Worm (Caenorhabditis elegans): ENCODE results near the gene R74.8.

Gene R74.8

ce11 chrIII:4172210-4172609 lies 33.9 kb upstream of the R74.8 start:
- TF ChIP-seq arid-1 (GFP tag; conservative IDR thresholded peaks at IDR 0.05), result peak; percentile 45; the same call in 1 of the 2 replicates
- TF ChIP-seq lin-1 (GFP tag; IDR thresholded peaks at IDR 0.05), result peak; percentile 39; the same call in 1 of the 2 replicates
- TF ChIP-seq D1046.2 (GFP tag; IDR thresholded peaks at IDR 0.05), result no peak
- TF ChIP-seq ctbp-1 (GFP tag; IDR thresholded peaks at IDR 0.05), result 0 out of 2 replicates have a peak, but pooled peaks have one; percentile 29
- peak; percentile 84 for TF ChIP-seq aly-2 (tag; optimal IDR thresholded peaks at IDR 0.05)
- TF ChIP-seq lin-15B (tag; optimal IDR thresholded peaks at IDR 0.05), result no peak
- peak; percentile 45 for TF ChIP-seq unc-130 (GFP tag; optimal IDR thresholded peaks at IDR 0.05)
- no peak for TF ChIP-seq sdz-12 (GFP tag; optimal IDR thresholded peaks at IDR 0.05)
- 0 out of 2 replicates have a peak, but pooled peaks have one; percentile 6 for TF ChIP-seq lim-7 (GFP tag; IDR thresholded peaks at IDR 0.05)
- TF ChIP-seq nhr-111 (GFP tag; optimal IDR thresholded peaks at IDR 0.05), result no peak
- TF ChIP-seq pha-4 (GFP tag; IDR thresholded peaks at IDR 0.05), result 0 out of 2 replicates have a peak, but pooled peaks have one; percentile 56
- TF ChIP-seq pha-4 (tag; optimal IDR thresholded peaks at IDR 0.05), result no peak
- TF ChIP-seq lin-13 (GFP tag; optimal IDR thresholded peaks at IDR 0.05), result no peak
- 0 out of 2 replicates have a peak, but pooled peaks have one; percentile 63 for TF ChIP-seq Y105C5A.15 (GFP tag; IDR thresholded peaks at IDR 0.05)
- TF ChIP-seq lin-38 (GFP tag; IDR thresholded peaks at IDR 0.05), result peak; percentile 68
- TF ChIP-seq dmd-6 (GFP tag; IDR thresholded peaks at IDR 0.05), result no peak
- peak; percentile 66; the same call in 1 of the 2 replicates for TF ChIP-seq snpc-1.2 (GFP tag; IDR thresholded peaks at IDR 0.05)
- TF ChIP-seq Y5F2A.4 (GFP tag; optimal IDR thresholded peaks at IDR 0.05), result peak; percentile 18
- peak in 1 of 2 experiments; percentile 36 for TF ChIP-seq daf-16 (GFP tag; optimal IDR thresholded peaks at IDR 0.05)
- TF ChIP-seq daf-16 (tag; optimal IDR thresholded peaks at IDR 0.05), result no peak
- TF ChIP-seq nhr-11 (tag; optimal IDR thresholded peaks at IDR 0.05), result no peak
- no peak for TF ChIP-seq php-3 (GFP tag; IDR thresholded peaks at IDR 0.05)
- no peak for TF ChIP-seq lin-29 (GFP tag; IDR thresholded peaks at IDR 0.05)
- no peak for TF ChIP-seq zag-1 (tag; optimal IDR thresholded peaks at IDR 0.05)
- peak; percentile 60 for TF ChIP-seq Y48G9A.11 (GFP tag; IDR thresholded peaks at IDR 0.05)
- TF ChIP-seq vab-7 (GFP tag; IDR thresholded peaks at IDR 0.05), result no peak
- TF ChIP-seq madf-9 (GFP tag; conservative IDR thresholded peaks at IDR 0.05), result no peak
- no peak for TF ChIP-seq ztf-11 (tag; optimal IDR thresholded peaks at IDR 0.05)
- peak; percentile 30; the same call in 1 of the 2 replicates for TF ChIP-seq egl-43 (GFP tag; IDR thresholded peaks at IDR 0.05)
- no peak for TF ChIP-seq egl-27 (tag; optimal IDR thresholded peaks at IDR 0.05)
- TF ChIP-seq F49E8.2 (tag; optimal IDR thresholded peaks at IDR 0.05; ENCODE audit: borderline replicate concordance), result peak; percentile 83

ce11 chrIII:4175489-4175888 lies 30.6 kb upstream of the R74.8 start:
- TF ChIP-seq F44E2.7 (GFP tag; IDR thresholded peaks at IDR 0.05) (0 out of 2 replicates have a peak, but pooled peaks have one; percentile 12), pha-4 (GFP tag; IDR thresholded peaks at IDR 0.05) (no peak), pha-4 (tag; optimal IDR thresholded peaks at IDR 0.05) (no peak)

ce11 chrIII:4176109-4176596 lies 29.9 kb upstream of the R74.8 start, which contains the start of the genes hrde-1 and C16C10.13:
Gene hrde-1 (minus strand): TSS chrIII:4176159.
Gene C16C10.13 (plus strand): TSS chrIII:4176440.
- TF ChIP-seq php-3 (GFP tag; IDR thresholded peaks at IDR 0.05), result no peak
- no peak for TF ChIP-seq spr-1 (tag; optimal IDR thresholded peaks at IDR 0.05)
- TF ChIP-seq lin-38 (GFP tag; IDR thresholded peaks at IDR 0.05), result peak; percentile 96
- peak; percentile 90 for TF ChIP-seq unc-130 (GFP tag; optimal IDR thresholded peaks at IDR 0.05)
- TF ChIP-seq F49E8.2 (tag; optimal IDR thresholded peaks at IDR 0.05; ENCODE audit: borderline replicate concordance), result peak; percentile 77
- TF ChIP-seq lir-3 (tag; optimal IDR thresholded peaks at IDR 0.05), result no peak

- TF ChIP-seq lin-29 (GFP tag; IDR thresholded peaks at IDR 0.05) (no peak), arid-1 (GFP tag; conservative IDR thresholded peaks at IDR 0.05) (no peak), hif-1 (tag; optimal IDR thresholded peaks at IDR 0.05) (no peak), mdt-29 (GFP tag; IDR thresholded peaks at IDR 0.05) (no peak)
Observed at ce11 chrIII:4178564-4178963, 27.5 kb upstream of the R74.8 start, which contains the start of gene C16C10.2. Gene C16C10.2 (minus strand): TSS chrIII:4178664.
